Worm (Caenorhabditis elegans) whole organism, mixed stage, embryonic: ENCODE measurements around the gene F46E10.3.

Experiments used
- M03D4.4 ChIP-seq: sonication (generic microtip); optimal IDR thresholded peaks from 2 replicates; lab custom pipeline; 2017; ENCODE audit warnings: mild to moderate bottlenecking, missing genetic modification characterization, missing compliant biosample characterization
- blmp-1 ChIP-seq: fragments of 150-350 bp; optimal IDR thresholded peaks from 2 replicates; lab custom pipeline; 2014; ENCODE audit warnings: missing biosample characterization, missing genetic modification characterization
- ceh-39 ChIP-seq: fragments of 150-350 bp; optimal IDR thresholded peaks from 2 replicates; lab custom pipeline; 2014; ENCODE audit warnings: missing biosample characterization, missing genetic modification characterization
- ceh-43 ChIP-seq: fragments of 200-800 bp; sonication (Bioruptor generic); optimal IDR thresholded peaks from 2 replicates; lab custom pipeline; 2018; ENCODE audit warnings: mild to moderate bottlenecking, missing genetic modification characterization, moderate library complexity, missing compliant biosample characterization
- cnd-1 ChIP-seq: fragments of 200-800 bp; sonication (Bioruptor generic); optimal IDR thresholded peaks from 2 replicates; lab custom pipeline; 2018; ENCODE audit warnings: mild to moderate bottlenecking, missing genetic modification characterization, missing compliant biosample characterization
- elt-1 ChIP-seq: sonication (generic microtip); optimal IDR thresholded peaks from 2 replicates; lab custom pipeline; 2017; ENCODE audit warnings: missing genetic modification characterization, mild to moderate bottlenecking, missing compliant biosample characterization, antibody characterized with exemption, moderate library complexity, borderline replicate concordance; ENCODE audit not compliant: insufficient read depth
- elt-3 ChIP-seq: fragments of 150-350 bp; optimal IDR thresholded peaks from 2 replicates; lab custom pipeline; 2014; ENCODE audit warnings: missing biosample characterization, missing genetic modification characterization
- flh-1 ChIP-seq: fragments of 200-800 bp; sonication (Bioruptor generic); optimal IDR thresholded peaks from 2 replicates; lab custom pipeline; 2018; ENCODE audit warnings: mild to moderate bottlenecking, missing genetic modification characterization, moderate library complexity, missing compliant biosample characterization
- ham-2 ChIP-seq: fragments of 200-800 bp; sonication (Bioruptor generic); optimal IDR thresholded peaks from 2 replicates; lab custom pipeline; 2018; ENCODE audit warnings: mild to moderate bottlenecking, missing genetic modification characterization, missing compliant biosample characterization
- hlh-1 ChIP-seq: fragments of 150-350 bp; optimal IDR thresholded peaks from 2 replicates; lab custom pipeline; 2014; ENCODE audit warnings: missing biosample characterization, missing genetic modification reagents, missing genetic modification characterization
- lin-13 ChIP-seq: fragments of 150-350 bp; optimal IDR thresholded peaks from 2 replicates; lab custom pipeline; 2014; ENCODE audit warnings: missing biosample characterization, missing genetic modification characterization
- lin-32 ChIP-seq: fragments of 200-800 bp; sonication (Bioruptor generic); optimal IDR thresholded peaks from 2 replicates; lab custom pipeline; 2018; ENCODE audit warnings: mild to moderate bottlenecking, missing genetic modification characterization, missing compliant biosample characterization
- lsy-2 ChIP-seq: fragments of 150-350 bp; optimal IDR thresholded peaks from 2 replicates; lab custom pipeline; 2014; ENCODE audit warnings: missing biosample characterization, missing genetic modification characterization
- mep-1 ChIP-seq: fragments of 150-350 bp; optimal IDR thresholded peaks from 2 replicates; lab custom pipeline; 2017; ENCODE audit warnings: missing biosample characterization, missing genetic modification reagents, missing genetic modification characterization, inconsistent platforms
- mls-2 ChIP-seq: sonication (generic microtip); optimal IDR thresholded peaks from 2 replicates; lab custom pipeline; 2016; ENCODE audit warnings: mild to moderate bottlenecking, missing genetic modification characterization, moderate library complexity, missing compliant biosample characterization
- nhr-12 ChIP-seq: fragments of 150-350 bp; optimal IDR thresholded peaks from 2 replicates; lab custom pipeline; 2014; ENCODE audit warnings: missing biosample characterization, missing genetic modification characterization
- nhr-2 ChIP-seq: fragments of 150-350 bp; optimal IDR thresholded peaks from 2 replicates; lab custom pipeline; 2014; ENCODE audit warnings: missing biosample characterization, missing genetic modification characterization
- nhr-28 ChIP-seq: fragments of 150-350 bp; optimal IDR thresholded peaks from 2 replicates; lab custom pipeline; 2014; ENCODE audit warnings: missing biosample characterization, missing genetic modification characterization
- nhr-76 ChIP-seq: sonication (generic microtip); optimal IDR thresholded peaks from 2 replicates; lab custom pipeline; 2017; ENCODE audit warnings: missing biosample characterization, missing genetic modification characterization
- pha-4 ChIP-seq: fragments of 150-350 bp; optimal IDR thresholded peaks from 2 replicates; lab custom pipeline; 2018; ENCODE audit warnings: missing biosample characterization, missing genetic modification reagents, missing genetic modification characterization
- sem-2 ChIP-seq: fragments of 200-800 bp; sonication (Bioruptor generic); optimal IDR thresholded peaks from 2 replicates; lab custom pipeline; 2018; ENCODE audit warnings: mild to moderate bottlenecking, missing genetic modification characterization, missing compliant biosample characterization
- sptf-1 ChIP-seq: sonication (generic microtip); optimal IDR thresholded peaks from 2 replicates; lab custom pipeline; 2017; ENCODE audit warnings: mild to moderate bottlenecking, missing genetic modification characterization, moderate library complexity, missing compliant biosample characterization
- tbx-8 ChIP-seq: fragments of 200-800 bp; sonication (Bioruptor generic); optimal IDR thresholded peaks from 2 replicates; lab custom pipeline; 2018; ENCODE audit warnings: mild to moderate bottlenecking, missing genetic modification characterization, moderate library complexity, missing compliant biosample characterization
- unc-120 ChIP-seq: sonication (generic microtip); optimal IDR thresholded peaks from 2 replicates; lab custom pipeline; 2017; ENCODE audit warnings: missing genetic modification characterization, missing compliant biosample characterization; ENCODE audit not compliant: poor library complexity, severe bottlenecking
- unc-62 ChIP-seq: fragments of 150-350 bp; optimal IDR thresholded peaks from 2 replicates; lab custom pipeline; 2014; ENCODE audit warnings: missing biosample characterization, missing genetic modification reagents, missing genetic modification characterization
- zip-8 ChIP-seq: fragments of 150-350 bp; optimal IDR thresholded peaks from 2 replicates; lab custom pipeline; 2014; ENCODE audit warnings: missing biosample characterization, missing genetic modification characterization

Gene F46E10.3

DNA sequence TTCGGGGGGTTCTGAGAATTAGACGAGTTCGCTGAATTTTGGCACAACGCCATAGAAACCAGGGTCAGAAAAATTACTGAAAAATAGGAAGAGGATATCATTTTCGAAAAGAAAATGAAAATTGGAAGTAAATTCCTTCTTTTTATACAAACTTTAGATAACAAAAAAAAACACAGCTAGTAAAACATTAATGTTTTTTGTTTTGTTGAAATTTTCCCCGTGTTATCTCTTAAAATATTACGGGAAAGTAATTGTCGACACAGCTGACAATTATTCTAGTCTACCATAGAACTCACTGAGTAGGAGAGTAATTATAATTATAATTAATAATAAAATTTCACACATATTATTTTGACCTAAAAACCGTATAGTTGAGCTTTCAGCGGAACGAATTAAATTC, 41.0 kb downstream of the F46E10.3 start, which contains the start of gene spp-26:
Gene spp-26, minus strand, starts transcription at position 101 of the 400 bp plus-strand sequence.
- TF ChIP-seq blmp-1 (tag; lab: Kevin White, UChicago): no peak
- TF ChIP-seq hlh-1: no peak
- no peak for TF ChIP-seq unc-120 (tag; lab: Kevin White, UChicago)
- TF ChIP-seq unc-62: no peak

DNA sequence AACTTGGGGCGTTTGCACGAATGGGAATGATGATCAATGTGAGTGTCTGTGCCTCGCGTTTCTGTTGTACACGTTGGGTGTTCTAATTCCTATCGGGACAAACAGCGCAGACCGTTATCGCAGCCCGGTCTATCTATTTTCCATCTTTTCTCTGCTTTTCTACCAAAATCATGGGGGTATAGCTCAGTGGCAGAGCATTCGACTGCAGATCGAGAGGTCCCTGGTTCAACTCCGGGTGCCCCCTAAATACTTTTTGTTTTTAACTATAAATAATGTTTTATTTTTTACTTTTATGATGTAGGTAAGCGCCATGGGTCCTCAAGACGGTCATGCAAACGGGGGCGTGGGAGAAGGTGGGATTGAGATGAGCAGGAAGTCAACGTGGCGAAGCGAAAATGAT, 41.5 kb downstream of the F46E10.3 start:
- TF ChIP-seq M03D4.4 (tag; lab: Kevin White, UChicago) (peak; percentile 55), mep-1 (tag; lab: Kevin White, UChicago) (no peak)

- TF ChIP-seq lsy-2: no peak
- TF ChIP-seq ceh-39 (tag; lab: Kevin White, UChicago): no peak
- TF ChIP-seq lin-13 (tag; lab: Kevin White, UChicago): no peak
- no peak for TF ChIP-seq sptf-1 (tag; lab: Kevin White, UChicago)
- no peak for TF ChIP-seq elt-3 (tag; lab: Kevin White, UChicago)
- no peak for TF ChIP-seq ceh-43 (GFP tag; lab: Kevin White, UChicago)
- no peak for TF ChIP-seq mls-2 (tag; lab: Kevin White, UChicago)
- TF ChIP-seq nhr-28 (tag; lab: Kevin White, UChicago): no peak
- no peak for TF ChIP-seq nhr-76 (tag; lab: Kevin White, UChicago)
- TF ChIP-seq lin-32 (GFP tag; lab: Kevin White, UChicago): no peak
- TF ChIP-seq zip-8 (tag; lab: Kevin White, UChicago): no peak
- TF ChIP-seq M03D4.4 (tag; lab: Kevin White, UChicago): no peak
- no peak for TF ChIP-seq nhr-12 (tag; lab: Kevin White, UChicago)
- no peak for TF ChIP-seq cnd-1 (tag; lab: Kevin White, UChicago)
- no peak for TF ChIP-seq tbx-8
- TF ChIP-seq unc-120 (tag; lab: Kevin White, UChicago): no peak
- TF ChIP-seq elt-1 (tag; lab: Kevin White, UChicago): no peak
- TF ChIP-seq ham-2 (GFP tag; lab: Kevin White, UChicago): no peak
- TF ChIP-seq flh-1 (GFP tag; lab: Kevin White, UChicago): no peak
These were observed 43.5 kb downstream of the F46E10.3 start, which contains the start of gene spp-19 for ce11 chrV:6561592-6561991. spp-19 (minus strand) TSS chrV:6561692.

ce11 chrV:6565851-6566386, 47.8 kb downstream of the F46E10.3 start, which contains the start of gene K04A8.1:
K04A8.1 (plus strand) TSS chrV:6566336.
- no peak for TF ChIP-seq lin-13 (tag; lab: Kevin White, UChicago)
- no peak for TF ChIP-seq tbx-8
- TF ChIP-seq elt-1 (tag; lab: Kevin White, UChicago): no peak
- TF ChIP-seq nhr-12 (tag; lab: Kevin White, UChicago): no peak
- TF ChIP-seq pha-4 (tag; lab: Kevin White, UChicago): no peak
- no peak for TF ChIP-seq nhr-2 (tag; lab: Kevin White, UChicago)
- TF ChIP-seq blmp-1 (tag; lab: Kevin White, UChicago): no peak
- no peak for TF ChIP-seq sem-2
- no peak for TF ChIP-seq ceh-43 (GFP tag; lab: Kevin White, UChicago)
- no peak for TF ChIP-seq mls-2 (tag; lab: Kevin White, UChicago)
- TF ChIP-seq zip-8 (tag; lab: Kevin White, UChicago): no peak
- TF ChIP-seq nhr-28 (tag; lab: Kevin White, UChicago): no peak
- TF ChIP-seq, all 35 proteins: peak for 0
